Worm (Caenorhabditis elegans) whole organism, early embryonic: ENCODE results near the gene luc-7L.

Experiments
- ama-1 ChIP-seq: fragments of 150-350 bp; optimal IDR thresholded peaks from 2 replicates; lab custom pipeline; 2014
- ceh-36 ChIP-seq: sonication (generic microtip); optimal IDR thresholded peaks from 2 replicates; lab custom pipeline; 2016; ENCODE audit warnings: missing genetic modification characterization, inconsistent platforms, missing compliant biosample characterization
- flt-1 ChIP-seq: fragments of 200-800 bp; sonication (Bioruptor generic); IDR thresholded peaks from 2 replicates; pipeline ENCODE4 v1.3.6; 2022; ENCODE audit warnings: missing genetic modification characterization, missing compliant biosample characterization
- hmbx-1 ChIP-seq: sonication (generic microtip); optimal IDR thresholded peaks from 2 replicates; lab custom pipeline; 2016; ENCODE audit warnings: mild to moderate bottlenecking, missing genetic modification characterization, missing compliant biosample characterization
- scrt-1 ChIP-seq: fragments of 200-800 bp; sonication (Bioruptor generic); IDR thresholded peaks from 2 replicates; pipeline ENCODE4 v1.3.6; 2022; ENCODE audit warnings: missing genetic modification characterization, missing compliant biosample characterization
- sea-1 ChIP-seq: fragments of 200-800 bp; sonication (Bioruptor generic); conservative IDR thresholded peaks from 2 replicates; pipeline ENCODE4 v1.3.6; 2022; ENCODE audit warnings: missing genetic modification characterization, missing compliant biosample characterization
- tbx-11 ChIP-seq: fragments of 200-800 bp; sonication (Bioruptor generic); IDR thresholded peaks from 2 replicates; pipeline ENCODE4 v1.3.6; 2022; ENCODE audit warnings: missing genetic modification characterization, missing compliant biosample characterization

- TF ChIP-seq scrt-1 (GFP tag; lab: Robert Waterston, UW) (no peak), flt-1 (GFP tag; lab: Robert Waterston, UW) (no peak), ama-1 (no peak), hmbx-1 (tag; lab: Kevin White, UChicago) (no peak), ceh-36 (tag; lab: Kevin White, UChicago) (no peak), sea-1 (no peak), tbx-11 (no peak)
Observed at ce11 chrII:7681898-7682297, 25.4 kb downstream of the luc-7L start, which contains the start of gene lin-26.
